Worm (Caenorhabditis elegans) whole organism, L2 larva: ENCODE data around the gene Y39B6A.41.
A peak's percentile ranks its signal among the peaks of the same experiment; 100 is the strongest.

Experiments used
- F13H6.1 ChIP-seq: sonication (generic microtip); optimal IDR thresholded peaks from 2 replicates; lab custom pipeline; 2016; ENCODE audit warnings: missing genetic modification characterization, missing compliant biosample characterization
- R02D3.7 ChIP-seq: fragments of 150-350 bp; optimal IDR thresholded peaks from 2 replicates; lab custom pipeline; 2014; ENCODE audit warnings: missing biosample characterization, missing genetic modification characterization
- Y55F3AM.14 ChIP-seq: fragments of 200-800 bp; sonication (Bioruptor generic); optimal IDR thresholded peaks from 2 replicates; lab custom pipeline; 2018; ENCODE audit warnings: mild to moderate bottlenecking, missing genetic modification characterization, missing compliant biosample characterization
- ZK546.5 ChIP-seq: sonication (generic microtip); optimal IDR thresholded peaks from 2 replicates; lab custom pipeline; 2017; ENCODE audit warnings: missing biosample characterization, missing genetic modification characterization
- aly-2 ChIP-seq: fragments of 150-350 bp; optimal IDR thresholded peaks from 2 replicates; lab custom pipeline; 2014; ENCODE audit warnings: missing biosample characterization, missing genetic modification characterization
- ama-1 ChIP-seq: fragments of 150-350 bp; optimal IDR thresholded peaks from 2 replicates; lab custom pipeline; 2018; ENCODE audit warnings: inconsistent platforms
- blmp-1 ChIP-seq: sonication (generic microtip); optimal IDR thresholded peaks from 2 replicates; lab custom pipeline; 2017; ENCODE audit warnings: missing genetic modification characterization, mild to moderate bottlenecking, missing compliant biosample characterization, antibody characterized with exemption, moderate library complexity; ENCODE audit not compliant: insufficient read depth
- ceh-82 ChIP-seq: fragments of 150-350 bp; optimal IDR thresholded peaks from 2 replicates; lab custom pipeline; 2014; ENCODE audit warnings: missing biosample characterization, missing genetic modification characterization
- crh-2 ChIP-seq: sonication (generic microtip); optimal IDR thresholded peaks from 2 replicates; lab custom pipeline; 2017; ENCODE audit warnings: missing biosample characterization, missing genetic modification characterization
- dmd-4 ChIP-seq: sonication (generic microtip); optimal IDR thresholded peaks from 2 replicates; lab custom pipeline; 2017; ENCODE audit warnings: missing biosample characterization, missing genetic modification characterization
- egl-27 ChIP-seq: sonication (generic microtip); optimal IDR thresholded peaks from 3 replicates; lab custom pipeline; 2017; ENCODE audit warnings: missing biosample characterization, missing genetic modification reagents, missing genetic modification characterization
- elt-1 ChIP-seq: fragments of 150-350 bp; optimal IDR thresholded peaks from 2 replicates; lab custom pipeline; 2014; ENCODE audit warnings: missing biosample characterization, missing genetic modification characterization
- elt-3 ChIP-seq: sonication (generic microtip); optimal IDR thresholded peaks from 2 replicates; lab custom pipeline; 2017; ENCODE audit warnings: missing biosample characterization, missing genetic modification characterization
- fos-1 ChIP-seq: fragments of 150-350 bp; optimal IDR thresholded peaks from 2 replicates; lab custom pipeline; 2014; ENCODE audit warnings: missing biosample characterization, missing genetic modification characterization
- gmeb-1 ChIP-seq: fragments of 150-350 bp; optimal IDR thresholded peaks from 2 replicates; lab custom pipeline; 2014; ENCODE audit warnings: missing biosample characterization, missing genetic modification characterization
- lin-11 ChIP-seq: fragments of 150-350 bp; sonication (generic microtip); optimal IDR thresholded peaks from 2 replicates; lab custom pipeline; 2014; ENCODE audit warnings: missing biosample characterization, missing genetic modification characterization, inconsistent platforms, mixed read lengths
- lin-13 ChIP-seq: fragments of 150-350 bp; optimal IDR thresholded peaks from 2 replicates; lab custom pipeline; 2014; ENCODE audit warnings: missing biosample characterization, missing genetic modification reagents, missing genetic modification characterization
- lin-39 ChIP-seq: fragments of 150-350 bp; optimal IDR thresholded peaks from 2 replicates; lab custom pipeline; 2014; ENCODE audit warnings: missing biosample characterization, missing genetic modification reagents, missing genetic modification characterization
- lsy-2 ChIP-seq, 2 experiments: fragments of 150-350 bp in 1 of 2; sonication (generic microtip) in 1 of 2; optimal IDR thresholded peaks; 2 replicates each; lab custom pipeline; 2014 to 2017; ENCODE audit warnings: missing biosample characterization in 2 of 2, missing genetic modification characterization in 2 of 2
- mab-5 ChIP-seq: fragments of 150-350 bp; optimal IDR thresholded peaks from 2 replicates; lab custom pipeline; 2014; ENCODE audit warnings: missing biosample characterization, missing genetic modification characterization
- mbf-1 ChIP-seq: sonication (generic microtip); optimal IDR thresholded peaks from 2 replicates; lab custom pipeline; 2017; ENCODE audit warnings: missing biosample characterization, missing genetic modification characterization
- mdl-1 ChIP-seq, 2 experiments: fragments of 150-350 bp in 1 of 2; sonication (generic microtip) in 1 of 2; optimal IDR thresholded peaks; 2 replicates each; lab custom pipeline; 2017; ENCODE audit warnings: missing biosample characterization in 2 of 2, missing genetic modification characterization in 2 of 2
- nhr-10 ChIP-seq: sonication (generic microtip); optimal IDR thresholded peaks from 2 replicates; lab custom pipeline; 2017; ENCODE audit warnings: missing biosample characterization, missing genetic modification characterization
- nhr-11 ChIP-seq: fragments of 150-350 bp; optimal IDR thresholded peaks from 2 replicates; lab custom pipeline; 2014; ENCODE audit warnings: missing biosample characterization, missing genetic modification characterization
- nhr-12 ChIP-seq: fragments of 150-350 bp; optimal IDR thresholded peaks from 2 replicates; lab custom pipeline; 2014; ENCODE audit warnings: missing biosample characterization, missing genetic modification characterization
- nhr-129 ChIP-seq: fragments of 150-350 bp; optimal IDR thresholded peaks from 2 replicates; lab custom pipeline; 2014; ENCODE audit warnings: missing biosample characterization, missing genetic modification characterization
- nhr-23 ChIP-seq: fragments of 150-350 bp; optimal IDR thresholded peaks from 2 replicates; lab custom pipeline; 2014; ENCODE audit warnings: missing biosample characterization, missing genetic modification reagents, missing genetic modification characterization
- nhr-237 ChIP-seq: fragments of 150-350 bp; optimal IDR thresholded peaks from 2 replicates; lab custom pipeline; 2014; ENCODE audit warnings: missing biosample characterization, missing genetic modification characterization
- nhr-25 ChIP-seq: fragments of 150-350 bp; sonication (generic microtip); optimal IDR thresholded peaks from 3 replicates; lab custom pipeline; 2014; ENCODE audit warnings: missing biosample characterization, missing genetic modification characterization
- nhr-6 ChIP-seq: fragments of 150-350 bp; optimal IDR thresholded peaks from 2 replicates; lab custom pipeline; 2014; ENCODE audit warnings: missing biosample characterization, missing genetic modification characterization
- nhr-77 ChIP-seq: fragments of 150-350 bp; optimal IDR thresholded peaks from 2 replicates; lab custom pipeline; 2014; ENCODE audit warnings: missing biosample characterization, missing genetic modification characterization
- peb-1 ChIP-seq: fragments of 150-350 bp; optimal IDR thresholded peaks from 2 replicates; lab custom pipeline; 2014; ENCODE audit warnings: missing biosample characterization, missing genetic modification characterization
- sem-4 ChIP-seq: fragments of 150-350 bp; optimal IDR thresholded peaks from 2 replicates; lab custom pipeline; 2014; ENCODE audit warnings: missing biosample characterization, missing genetic modification reagents, missing genetic modification characterization
- skn-1 ChIP-seq: sonication (generic microtip); optimal IDR thresholded peaks from 2 replicates; lab custom pipeline; 2017; ENCODE audit warnings: missing biosample characterization, missing genetic modification characterization
- sma-3 ChIP-seq: sonication (generic microtip); optimal IDR thresholded peaks from 2 replicates; lab custom pipeline; 2016; ENCODE audit warnings: missing genetic modification reagents, missing genetic modification characterization, missing compliant biosample characterization
- sma-9 ChIP-seq, 2 experiments: fragments of 150-350 bp in 1 of 2; sonication (generic microtip) in 1 of 2; optimal IDR thresholded peaks; 2 replicates each; lab custom pipeline; 2014 to 2016; ENCODE audit warnings: missing genetic modification characterization in 2 of 2, mild to moderate bottlenecking in 1 of 2, missing biosample characterization in 1 of 2, missing compliant biosample characterization in 1 of 2, missing genetic modification reagents in 1 of 2, moderate library complexity in 1 of 2
- snpc-4 ChIP-seq: fragments of 150-350 bp; optimal IDR thresholded peaks from 2 replicates; lab custom pipeline; 2014; ENCODE audit warnings: missing biosample characterization, missing genetic modification characterization
- unc-39 ChIP-seq: fragments of 150-350 bp; optimal IDR thresholded peaks from 2 replicates; lab custom pipeline; 2014; ENCODE audit warnings: missing biosample characterization, missing genetic modification characterization
- unc-55 ChIP-seq: fragments of 150-350 bp; sonication (generic microtip); optimal IDR thresholded peaks from 3 replicates; lab custom pipeline; 2014; ENCODE audit warnings: missing biosample characterization, missing genetic modification reagents, missing genetic modification characterization
- unc-62 ChIP-seq: fragments of 150-350 bp; optimal IDR thresholded peaks from 2 replicates; lab custom pipeline; 2014; ENCODE audit warnings: missing biosample characterization, missing genetic modification reagents, missing genetic modification characterization
- zag-1 ChIP-seq: fragments of 150-350 bp; optimal IDR thresholded peaks from 2 replicates; lab custom pipeline; 2014; ENCODE audit warnings: missing biosample characterization, missing genetic modification characterization
- ztf-11 ChIP-seq: sonication (generic microtip); optimal IDR thresholded peaks from 2 replicates; lab custom pipeline; 2017; ENCODE audit warnings: missing biosample characterization, missing genetic modification characterization
- ztf-4 ChIP-seq: fragments of 150-350 bp; optimal IDR thresholded peaks from 2 replicates; lab custom pipeline; 2014; ENCODE audit warnings: missing biosample characterization, missing genetic modification characterization

Y39B6A.41 gene

ce11 chrV:18990238-18990901, 12.6 kb upstream of the Y39B6A.41 start, which contains the start of the genes reps-1 and Y39B6A.37 (continued):
- no peak for TF ChIP-seq Y55F3AM.14
- TF ChIP-seq mbf-1 (tag; lab: Kevin White, UChicago) = no peak
- no peak for TF ChIP-seq egl-27 (tag; lab: Kevin White, UChicago)
- TF ChIP-seq lsy-2 (tag; optimal IDR thresholded peaks at IDR 0.05; lab: Kevin White, UChicago) = peak; percentile 82

DNA sequence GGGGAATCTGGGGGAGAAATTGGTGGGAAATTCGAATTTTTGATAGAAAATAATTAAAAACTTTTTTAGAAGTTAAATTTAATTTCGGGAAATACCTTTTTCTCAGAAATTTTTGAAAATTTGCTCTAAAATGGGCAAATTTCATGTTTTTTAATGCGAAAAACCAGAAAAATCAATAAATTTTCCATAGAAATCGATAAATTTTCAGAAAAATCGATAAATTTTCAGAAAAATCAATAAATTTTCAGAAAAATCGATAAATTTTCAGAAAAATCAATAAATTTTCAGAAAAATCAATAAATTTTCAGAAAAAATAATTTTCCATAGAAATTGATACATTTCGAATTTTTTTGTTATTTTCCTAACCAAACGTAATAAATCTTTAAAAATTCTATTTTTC, 8.3 kb upstream of the Y39B6A.41 start:
- TF ChIP-seq unc-55 (no peak), nhr-10 (no peak), elt-3 (tag; lab: Kevin White, UChicago) (no peak), sem-4 (tag; lab: Kevin White, UChicago) (no peak), nhr-77 (tag; lab: Kevin White, UChicago) (no peak), mdl-1 (tag; optimal IDR thresholded peaks at IDR 0.05; lab: Kevin White, UChicago) (no peak), fos-1 (tag; lab: Kevin White, UChicago) (no peak), nhr-23 (no peak), Y55F3AM.14 (no peak), unc-39 (tag; lab: Kevin White, UChicago) (no peak), skn-1 (tag; lab: Kevin White, UChicago) (no peak), ama-1 (lab: Kevin White, UChicago) (no peak), mab-5 (tag; lab: Kevin White, UChicago) (no peak), F13H6.1 (no peak)

- TF ChIP-seq crh-2 (tag; lab: Kevin White, UChicago) (no peak), aly-2 (tag; lab: Kevin White, UChicago) (no peak), ceh-82 (tag; lab: Kevin White, UChicago) (no peak), mbf-1 (tag; lab: Kevin White, UChicago) (no peak), elt-1 (tag; lab: Kevin White, UChicago) (no peak), nhr-77 (tag; lab: Kevin White, UChicago) (no peak), nhr-11 (tag; lab: Kevin White, UChicago) (no peak), mdl-1 (tag; optimal IDR thresholded peaks at IDR 0.05; lab: Kevin White, UChicago) (no peak), lin-11 (no peak), sem-4 (tag; lab: Kevin White, UChicago) (no peak), skn-1 (tag; lab: Kevin White, UChicago) (no peak), nhr-12 (tag; lab: Kevin White, UChicago) (no peak)
Observed at ce11 chrV:18981736-18982135, 4.0 kb upstream of the Y39B6A.41 start.

ce11 chrV:18980980-18981529, 3.3 kb upstream of the Y39B6A.41 start, which contains the start of the genes mrps-35 and sws-1:
mrps-35 (plus strand) TSS chrV:18981306.
sws-1 (minus strand) TSS chrV:18981479.
- TF ChIP-seq ZK546.5 (no peak), elt-1 (tag; lab: Kevin White, UChicago) (no peak), peb-1 (tag; lab: Kevin White, UChicago) (no peak), nhr-6 (no peak), blmp-1 (tag; lab: Kevin White, UChicago) (no peak), nhr-237 (no peak), zag-1 (no peak), unc-55 (peak; percentile 71), fos-1 (tag; lab: Kevin White, UChicago) (no peak), nhr-77 (tag; lab: Kevin White, UChicago) (no peak), sma-3 (peak; percentile 78), ceh-82 (tag; lab: Kevin White, UChicago) (no peak), snpc-4 (tag; lab: Kevin White, UChicago) (peak; percentile 9), R02D3.7 (tag; lab: Kevin White, UChicago) (no peak), ztf-4 (tag; lab: Kevin White, UChicago) (no peak), nhr-129 (tag; lab: Kevin White, UChicago) (no peak), ztf-11 (tag; lab: Kevin White, UChicago) (no peak), ama-1 (lab: Kevin White, UChicago) (no peak), gmeb-1 (tag; lab: Kevin White, UChicago) (peak; percentile 87), unc-62 (GFP tag; lab: Kevin White, UChicago) (no peak), mab-5 (tag; lab: Kevin White, UChicago) (no peak), mbf-1 (tag; lab: Kevin White, UChicago) (no peak), egl-27 (tag; lab: Kevin White, UChicago) (no peak), lin-13 (GFP tag; lab: Kevin White, UChicago) (peak; percentile 49), F13H6.1 (peak; percentile 60), sem-4 (tag; lab: Kevin White, UChicago) (no peak), skn-1 (tag; lab: Kevin White, UChicago) (no peak), lin-39 (tag; lab: Kevin White, UChicago) (no peak), nhr-25 (tag; lab: Kevin White, UChicago) (peak; percentile 60), sma-9 (GFP tag; optimal IDR thresholded peaks at IDR 0.05; lab: Kevin White, UChicago) (peak; percentile 77), sma-9 (tag; optimal IDR thresholded peaks at IDR 0.05; lab: Kevin White, UChicago) (no peak), nhr-23 (no peak), mdl-1 (tag; optimal IDR thresholded peaks at IDR 0.05; lab: Kevin White, UChicago) (no peak), dmd-4 (tag; lab: Kevin White, UChicago) (no peak), aly-2 (tag; lab: Kevin White, UChicago) (no peak), nhr-10 (no peak), elt-3 (tag; lab: Kevin White, UChicago) (no peak), crh-2 (tag; lab: Kevin White, UChicago) (peak; percentile 55), nhr-12 (tag; lab: Kevin White, UChicago) (no peak)
